Worm (Caenorhabditis elegans): ENCODE measurements around the gene F38E1.10.

Gene F38E1.10

ce11 chrV:8325906-8326305, 49.4 kb downstream of the F38E1.10 start:
- TF ChIP-seq lin-13 (GFP tag; optimal IDR thresholded peaks at IDR 0.05) (no peak), lin-11 (tag; optimal IDR thresholded peaks at IDR 0.05) (no peak), lsy-2 (tag; optimal IDR thresholded peaks at IDR 0.05) (no peak), crh-2 (tag; optimal IDR thresholded peaks at IDR 0.05) (no peak), R02D3.7 (tag; optimal IDR thresholded peaks at IDR 0.05) (no peak), nhr-129 (tag; optimal IDR thresholded peaks at IDR 0.05) (no peak), mab-5 (tag; optimal IDR thresholded peaks at IDR 0.05) (no peak), unc-62 (GFP tag; optimal IDR thresholded peaks at IDR 0.05) (no peak), nhr-10 (tag; optimal IDR thresholded peaks at IDR 0.05) (no peak), ama-1 (optimal IDR thresholded peaks at IDR 0.05) (no peak), ceh-82 (tag; optimal IDR thresholded peaks at IDR 0.05) (no peak), sma-3 (GFP tag; optimal IDR thresholded peaks at IDR 0.05) (no peak), ztf-4 (tag; optimal IDR thresholded peaks at IDR 0.05) (no peak), nhr-21 (tag; optimal IDR thresholded peaks at IDR 0.05) (no peak), sem-4 (tag; optimal IDR thresholded peaks at IDR 0.05) (no peak), snpc-4 (tag; optimal IDR thresholded peaks at IDR 0.05) (no peak)
